Fruit fly (Drosophila melanogaster) whole organism, embryonic: Measurements from ENCODE around the gene Unc-115b.
A peak's percentile ranks its signal among the peaks of the same experiment; 100 is the strongest.

Experiments
- Atf3 ChIP-seq: fragments of 200-800 bp; sonication (Bioruptor generic); optimal IDR thresholded peaks from 3 replicates; lab custom pipeline; 2016; ENCODE audit warnings: missing biosample characterization, missing genetic modification characterization
- CG10267 ChIP-seq: fragments of 200-800 bp; sonication (Bioruptor generic); optimal IDR thresholded peaks from 2 replicates; lab custom pipeline; 2018; ENCODE audit warnings: missing biosample characterization, mild to moderate bottlenecking, missing genetic modification characterization, moderate library complexity
- CG10654 ChIP-seq: fragments of 200-800 bp; sonication (Bioruptor generic); optimal IDR thresholded peaks from 2 replicates; lab custom pipeline; 2016; ENCODE audit warnings: missing biosample characterization, missing genetic modification characterization
- CG11504 ChIP-seq: fragments of 200-800 bp; sonication (Bioruptor generic); optimal IDR thresholded peaks from 3 replicates; lab custom pipeline; 2019; ENCODE audit warnings: missing biosample characterization, mild to moderate bottlenecking, missing genetic modification characterization, moderate library complexity
- CG11560 ChIP-seq: fragments of 200-800 bp; sonication (Bioruptor generic); IDR thresholded peaks from 3 replicates; pipeline ENCODE4 v1.3.6; 2022; ENCODE audit warnings: missing biosample characterization, missing genetic modification characterization
- CG11723 ChIP-seq: fragments of 200-800 bp; sonication (Bioruptor generic); optimal IDR thresholded peaks from 2 replicates; lab custom pipeline; 2017; ENCODE audit warnings: missing biosample characterization, mild to moderate bottlenecking, missing genetic modification characterization
- CG14050 ChIP-seq: fragments of 200-800 bp; sonication (Bioruptor generic); IDR thresholded peaks from 3 replicates; pipeline ENCODE4 v1.3.6; 2022; ENCODE audit warnings: missing biosample characterization, missing genetic modification characterization
- CG15514 ChIP-seq: fragments of 200-800 bp; sonication (Bioruptor generic); optimal IDR thresholded peaks from 3 replicates; lab custom pipeline; 2017; ENCODE audit warnings: missing biosample characterization, missing genetic modification characterization, mild to moderate bottlenecking, moderate library complexity, missing genetic modification reagents
- CG1602 ChIP-seq: fragments of 200-800 bp; sonication (Bioruptor generic); optimal IDR thresholded peaks from 3 replicates; lab custom pipeline; 2016; ENCODE audit warnings: missing biosample characterization, missing genetic modification characterization
- CG17359 ChIP-seq: fragments of 200-800 bp; sonication (Bioruptor generic); optimal IDR thresholded peaks from 3 replicates; lab custom pipeline; 2018; ENCODE audit warnings: missing biosample characterization, mild to moderate bottlenecking, missing genetic modification characterization, moderate library complexity
- CG30403 ChIP-seq: fragments of 200-800 bp; sonication (Bioruptor generic); optimal IDR thresholded peaks from 3 replicates; lab custom pipeline; 2016; ENCODE audit warnings: missing biosample characterization, missing genetic modification characterization
- CG31224 ChIP-seq: fragments of 200-800 bp; sonication (Bioruptor generic); IDR thresholded peaks from 2 replicates; pipeline ENCODE4 v1.3.6; 2022; ENCODE audit warnings: missing biosample characterization, missing genetic modification characterization
- CG42726 ChIP-seq: fragments of 200-800 bp; sonication (Bioruptor generic); IDR thresholded peaks from 2 replicates; pipeline ENCODE4 v1.3.6; 2022; ENCODE audit warnings: missing biosample characterization, missing genetic modification characterization; ENCODE audit not compliant: partially characterized antibody
- CG4328 ChIP-seq: fragments of 200-800 bp; sonication (Bioruptor generic); optimal IDR thresholded peaks from 3 replicates; lab custom pipeline; 2017; ENCODE audit warnings: missing biosample characterization, missing genetic modification reagents, missing genetic modification characterization
- CG4617 ChIP-seq: fragments of 200-800 bp; sonication (Bioruptor generic); optimal IDR thresholded peaks from 3 replicates; lab custom pipeline; 2016; ENCODE audit warnings: missing biosample characterization, missing genetic modification characterization, borderline replicate concordance
- CG4730 ChIP-seq: fragments of 200-800 bp; sonication (Bioruptor generic); IDR thresholded peaks from 2 replicates; pipeline ENCODE4 v1.3.6; 2022; ENCODE audit warnings: missing biosample characterization, missing genetic modification characterization
- CG8478 ChIP-seq: fragments of >200 bp; optimal IDR thresholded peaks from 2 replicates; lab custom pipeline; 2018
- CG8924 ChIP-seq: fragments of 200-800 bp; optimal IDR thresholded peaks from 3 replicates; lab custom pipeline; 2019; ENCODE audit warnings: missing biosample characterization, mild to moderate bottlenecking, missing genetic modification characterization, moderate library complexity
- CG9609 ChIP-seq: fragments of 200-800 bp; sonication (Bioruptor generic); optimal IDR thresholded peaks from 3 replicates; lab custom pipeline; 2016; ENCODE audit warnings: missing biosample characterization, missing genetic modification characterization
- CG9797 ChIP-seq: fragments of 200-800 bp; sonication (Bioruptor generic); optimal IDR thresholded peaks from 3 replicates; lab custom pipeline; 2018; ENCODE audit warnings: missing biosample characterization, mild to moderate bottlenecking, missing genetic modification characterization
- Dip2 ChIP-seq: fragments of 200-800 bp; sonication (Bioruptor generic); IDR thresholded peaks from 2 replicates; pipeline ENCODE4 v1.3.6; 2022; ENCODE audit warnings: missing biosample characterization, missing genetic modification characterization
- Dip3 ChIP-seq: fragments of 200-800 bp; sonication (Bioruptor generic); optimal IDR thresholded peaks from 3 replicates; lab custom pipeline; 2016; ENCODE audit warnings: missing biosample characterization, missing genetic modification characterization
- E2f2 ChIP-seq: fragments of 200-800 bp; sonication (Bioruptor generic); IDR thresholded peaks from 2 replicates; pipeline ENCODE4 v1.3.6; 2022; ENCODE audit warnings: missing biosample characterization, missing genetic modification characterization
- HHEX ChIP-seq: fragments of 200-800 bp; sonication (Bioruptor generic); optimal IDR thresholded peaks from 3 replicates; lab custom pipeline; 2017; ENCODE audit warnings: missing biosample characterization, mild to moderate bottlenecking, missing genetic modification characterization, missing genetic modification reagents
- HLH3B ChIP-seq: fragments of 200-800 bp; sonication (Bioruptor generic); IDR thresholded peaks from 2 replicates; pipeline ENCODE4 v1.3.6; 2022; ENCODE audit warnings: missing biosample characterization, missing genetic modification characterization
- HmgZ ChIP-seq: fragments of 200-800 bp; sonication (Bioruptor generic); optimal IDR thresholded peaks from 2 replicates; lab custom pipeline; 2018; ENCODE audit warnings: missing biosample characterization, mild to moderate bottlenecking, missing genetic modification characterization
- Jarid2 ChIP-seq: fragments of 200-800 bp; sonication (Bioruptor generic); optimal IDR thresholded peaks from 3 replicates; lab custom pipeline; 2017; ENCODE audit warnings: mild to moderate bottlenecking, missing biosample characterization, missing genetic modification reagents, missing genetic modification characterization
- MESR4 ChIP-seq: fragments of 200-800 bp; sonication (Bioruptor generic); optimal IDR thresholded peaks from 2 replicates; lab custom pipeline; 2018; ENCODE audit warnings: missing biosample characterization, mild to moderate bottlenecking, missing genetic modification characterization, moderate library complexity
- Neu2 ChIP-seq: fragments of 200-800 bp; sonication (Bioruptor generic); optimal IDR thresholded peaks from 3 replicates; lab custom pipeline; 2016; ENCODE audit warnings: missing biosample characterization, missing genetic modification characterization, borderline replicate concordance
- Ptx1 ChIP-seq: fragments of 200-800 bp; sonication (Bioruptor generic); IDR thresholded peaks from 2 replicates; pipeline ENCODE4 v1.3.6; 2022; ENCODE audit warnings: missing biosample characterization, missing genetic modification characterization
- Side ChIP-seq: fragments of 200-800 bp; sonication (Bioruptor generic); optimal IDR thresholded peaks from 2 replicates; lab custom pipeline; 2016; ENCODE audit warnings: missing biosample characterization, missing genetic modification characterization
- Xrp1 ChIP-seq: fragments of 200-800 bp; sonication (Bioruptor generic); IDR thresholded peaks from 2 replicates; pipeline ENCODE4 v1.3.6; 2022; ENCODE audit warnings: missing biosample characterization, missing genetic modification characterization
- ara ChIP-seq: fragments of 200-800 bp; sonication (Bioruptor generic); IDR thresholded peaks from 2 replicates; pipeline ENCODE4 v1.3.6; 2022; ENCODE audit warnings: missing biosample characterization, missing genetic modification characterization
- ash1 ChIP-seq: fragments of 200-800 bp; sonication (Bioruptor generic); optimal IDR thresholded peaks from 2 replicates; lab custom pipeline; 2018; ENCODE audit warnings: missing biosample characterization, mild to moderate bottlenecking, missing genetic modification characterization
- ci ChIP-seq: fragments of 200-800 bp; sonication (Bioruptor generic); IDR thresholded peaks from 3 replicates; pipeline ENCODE4 v1.3.6; 2022; ENCODE audit warnings: missing biosample characterization, missing genetic modification characterization
- dpn ChIP-seq, 2 experiments: fragments of 200-800 bp; sonication (Bioruptor generic); optimal IDR thresholded peaks; 3 replicates each; lab custom pipeline; 2016; ENCODE audit warnings: missing biosample characterization in 2 of 2, missing genetic modification characterization in 2 of 2
- fd64A ChIP-seq: fragments of 200-800 bp; sonication (Bioruptor generic); optimal IDR thresholded peaks from 3 replicates; lab custom pipeline; 2018; ENCODE audit warnings: missing biosample characterization, mild to moderate bottlenecking, missing genetic modification characterization
- gcm ChIP-seq: fragments of 200-800 bp; sonication (Bioruptor generic); optimal IDR thresholded peaks from 2 replicates; lab custom pipeline; 2019; ENCODE audit warnings: missing biosample characterization, mild to moderate bottlenecking, missing genetic modification characterization, moderate library complexity
- gt ChIP-seq: fragments of 200-800 bp; sonication (Bioruptor generic); IDR thresholded peaks from 2 replicates; pipeline ENCODE4 v1.3.6; 2022; ENCODE audit warnings: missing biosample characterization, missing genetic modification characterization
- hkb ChIP-seq, 2 experiments: fragments of 200-800 bp in 1 of 2; fragments of >200 bp in 1 of 2; sonication (Bioruptor generic) in 1 of 2; IDR thresholded peaks in 1 of 2; optimal IDR thresholded peaks in 1 of 2; 2 replicates each; pipeline versions ENCODE4 v1.3.6 to Lab custom; 2017 to 2022; ENCODE audit warnings: missing biosample characterization in 1 of 2, missing genetic modification characterization in 1 of 2
- mld ChIP-seq: fragments of 200-800 bp; sonication (Bioruptor generic); IDR thresholded peaks from 3 replicates; pipeline ENCODE4 v1.3.6; 2022; ENCODE audit warnings: missing biosample characterization, missing genetic modification characterization; ENCODE audit not compliant: partially characterized antibody
- onecut ChIP-seq: fragments of 200-800 bp; sonication (Bioruptor generic); IDR thresholded peaks from 2 replicates; pipeline ENCODE4 v1.3.6; 2022; ENCODE audit warnings: missing biosample characterization, missing genetic modification characterization
- p53 ChIP-seq: fragments of 200-800 bp; sonication (Bioruptor generic); optimal IDR thresholded peaks from 2 replicates; lab custom pipeline; 2016; ENCODE audit warnings: missing biosample characterization, missing genetic modification characterization
- pb ChIP-seq: fragments of 200-800 bp; sonication (Bioruptor generic); optimal IDR thresholded peaks from 3 replicates; lab custom pipeline; 2016; ENCODE audit warnings: missing biosample characterization, missing genetic modification characterization
- psq ChIP-seq: fragments of 200-800 bp; sonication (Bioruptor generic); optimal IDR thresholded peaks from 2 replicates; lab custom pipeline; 2017; ENCODE audit warnings: missing biosample characterization, missing genetic modification characterization
- pum ChIP-seq: fragments of 200-800 bp; sonication (Bioruptor generic); optimal IDR thresholded peaks from 2 replicates; lab custom pipeline; 2016; ENCODE audit warnings: missing biosample characterization, missing genetic modification characterization
- pzg ChIP-seq: fragments of 200-800 bp; sonication (Bioruptor generic); optimal IDR thresholded peaks from 3 replicates; lab custom pipeline; 2018; ENCODE audit warnings: missing biosample characterization, mild to moderate bottlenecking, missing genetic modification characterization, moderate library complexity
- sob ChIP-seq: fragments of 200-800 bp; sonication (Bioruptor generic); IDR thresholded peaks from 2 replicates; pipeline ENCODE4 v1.3.6; 2022; ENCODE audit warnings: missing biosample characterization, missing genetic modification characterization
- stwl ChIP-seq: fragments of 200-800 bp; sonication (Bioruptor generic); optimal IDR thresholded peaks from 3 replicates; lab custom pipeline; 2018; ENCODE audit warnings: missing biosample characterization, mild to moderate bottlenecking, missing genetic modification characterization, moderate library complexity
- zen ChIP-seq: fragments of 200-800 bp; sonication (Bioruptor generic); optimal IDR thresholded peaks from 3 replicates; lab custom pipeline; 2018; ENCODE audit warnings: missing biosample characterization, mild to moderate bottlenecking, missing genetic modification characterization, moderate library complexity

Unc-115b gene

dm6 chr3R:9677734-9678341, 14.7 kb downstream of the Unc-115b start, which contains the start of gene p23 (continued):
- no peak for TF ChIP-seq ash1 (GFP tag; lab: Kevin White, UChicago)
- TF ChIP-seq CG10654 (GFP tag; lab: Kevin White, UChicago): no peak
- no peak for TF ChIP-seq mld (GFP tag; lab: Robert Waterston, UW)
- TF ChIP-seq gcm: no peak
- no peak for TF ChIP-seq Dip3
- TF ChIP-seq CG10267 (tag; lab: Kevin White, UChicago): peak; percentile 45
- TF ChIP-seq CG17359 (tag; lab: Kevin White, UChicago): no peak
- no peak for TF ChIP-seq HLH3B (GFP tag; lab: Robert Waterston, UW)
- no peak for TF ChIP-seq Ptx1
- TF ChIP-seq fd64A (GFP tag; lab: Kevin White, UChicago): no peak
- TF ChIP-seq CG1602: no peak
- no peak for TF ChIP-seq Atf3 (GFP tag; lab: Kevin White, UChicago)
- no peak for TF ChIP-seq onecut (GFP tag; lab: Robert Waterston, UW)
- no peak for TF ChIP-seq Dip2 (GFP tag; lab: Robert Waterston, UW)
- TF ChIP-seq CG8924 (tag; lab: Kevin White, UChicago): peak; percentile 32
- TF ChIP-seq HHEX: no peak
- no peak for TF ChIP-seq CG31224 (GFP tag; lab: Robert Waterston, UW)
- TF ChIP-seq MESR4 (GFP tag; lab: Kevin White, UChicago): peak; percentile 94
- 0 out of 3 replicates have a peak, but pooled peaks have one; percentile 12 for TF ChIP-seq ci (GFP tag; lab: Robert Waterston, UW)
- TF ChIP-seq stwl (tag; lab: Kevin White, UChicago): peak; percentile 62
- TF ChIP-seq pb: no peak
- TF ChIP-seq gt (GFP tag; lab: Robert Waterston, UW): no peak
- no peak for TF ChIP-seq CG4730
- peak; percentile 8 for TF ChIP-seq Side
- TF ChIP-seq HmgZ: peak; percentile 86
- TF ChIP-seq CG11504 (tag; lab: Kevin White, UChicago): no peak
- peak; percentile 97 for TF ChIP-seq pzg (GFP tag; lab: Kevin White, UChicago)
- TF ChIP-seq CG11723: no peak
- TF ChIP-seq ara (GFP tag; lab: Robert Waterston, UW): no peak
- TF ChIP-seq CG8478 (lab: Kevin White, UChicago): no peak
- TF ChIP-seq CG4617: peak; percentile 81
- TF ChIP-seq CG15514 (GFP tag; lab: Kevin White, UChicago): peak; percentile 54
- TF ChIP-seq CG30403 (GFP tag; lab: Kevin White, UChicago): no peak
- TF ChIP-seq Neu2 (GFP tag; lab: Kevin White, UChicago): no peak
- no peak for TF ChIP-seq CG14050 (GFP tag; lab: Robert Waterston, UW)
- no peak for TF ChIP-seq CG11560 (tag; lab: Robert Waterston, UW)
- peak; percentile 69 for TF ChIP-seq p53 (GFP tag; lab: Kevin White, UChicago)
- TF ChIP-seq sob (GFP tag; lab: Robert Waterston, UW): peak; percentile 62
- TF ChIP-seq CG9797: peak; percentile 90
- TF ChIP-seq zen: no peak
- TF ChIP-seq hkb (optimal IDR thresholded peaks at IDR 0.05; lab: Kevin White, UChicago): peak; percentile 83
- TF ChIP-seq hkb (GFP tag; IDR thresholded peaks at IDR 0.05; lab: Robert Waterston, UW): no peak
- TF ChIP-seq CG9609 (GFP tag; lab: Kevin White, UChicago): no peak
- TF ChIP-seq Xrp1 (GFP tag; lab: Robert Waterston, UW): no peak
- no peak for TF ChIP-seq CG4328 (GFP tag; lab: Kevin White, UChicago)
- peak; percentile 50; the same call in 1 of the 2 replicates for TF ChIP-seq E2f2 (GFP tag; lab: Robert Waterston, UW)
- peak in 1 of 2 experiments; percentile 17 for TF ChIP-seq dpn (GFP tag; optimal IDR thresholded peaks at IDR 0.05; lab: Kevin White, UChicago)
- TF ChIP-seq CG42726: peak; percentile 26; the same call in 1 of the 2 replicates
- no peak for TF ChIP-seq Jarid2 (GFP tag; lab: Kevin White, UChicago)
- TF ChIP-seq psq (GFP tag; lab: Kevin White, UChicago): no peak
- no peak for TF ChIP-seq pum (GFP tag; lab: Kevin White, UChicago)
